Fruit fly (Drosophila melanogaster): ENCODE measurements around the gene CG9386.

The CG9386 gene

DNA sequence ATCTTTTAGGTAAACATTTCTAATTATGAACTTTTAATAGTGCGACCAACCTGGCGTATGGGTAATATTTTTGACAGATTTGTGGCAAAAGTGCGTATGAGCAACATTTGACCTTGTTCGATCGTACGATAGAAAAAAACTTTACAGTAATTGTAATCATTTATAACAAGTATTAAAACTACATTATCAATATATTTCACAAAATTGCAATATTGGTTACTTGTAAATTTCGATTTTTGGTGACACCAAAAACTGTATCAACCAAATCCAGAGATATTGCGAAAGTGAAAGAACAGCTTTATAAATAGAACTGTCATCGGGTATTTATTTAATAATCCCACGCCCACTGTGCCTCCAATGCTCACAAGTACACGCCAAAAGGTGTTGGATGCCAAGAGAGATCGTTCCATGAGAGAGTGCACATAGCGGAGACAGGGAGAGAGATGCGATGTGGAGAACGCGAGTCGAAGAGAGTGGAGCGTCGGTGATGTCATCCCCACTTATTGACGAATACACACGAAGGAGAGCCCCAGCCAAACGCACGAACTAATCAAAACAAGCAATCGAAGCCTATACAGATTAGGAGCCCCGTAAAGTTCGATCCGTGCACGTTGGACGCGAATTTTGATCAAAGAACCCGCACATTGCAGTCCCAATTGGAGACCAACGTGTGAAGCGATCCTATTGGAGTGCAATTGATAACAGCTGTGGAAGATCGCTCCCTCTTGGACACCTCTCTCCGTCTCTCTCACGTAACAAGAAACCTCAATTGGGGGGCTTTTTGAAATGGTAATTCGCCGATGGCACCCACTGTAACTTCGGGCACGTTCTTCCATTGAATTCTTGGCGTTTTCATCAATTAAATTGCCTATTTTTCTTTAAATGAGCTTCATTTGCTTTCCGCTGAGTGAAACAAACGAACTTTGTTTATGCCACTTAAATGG, 21.8 kb downstream of the CG9386 start (continued):
- TF ChIP-seq C15 (GFP tag; IDR thresholded peaks at IDR 0.05) (peak; percentile 71; the same call in 2 of the 3 replicates), NC2α (GFP tag; optimal IDR thresholded peaks at IDR 0.05) (peak; percentile 75), Blimp-1 (GFP tag; optimal IDR thresholded peaks at IDR 0.05) (peak; percentile 89), CG2129 (GFP tag; IDR thresholded peaks at IDR 0.05; ENCODE audit: partially characterized antibody) (no peak), dati (GFP tag; IDR thresholded peaks at IDR 0.05) (peak; percentile 41; the same call in 1 of the 2 replicates), dpn (GFP tag; optimal IDR thresholded peaks at IDR 0.05) (peak; percentile 94 to 95), mirr (GFP tag; optimal IDR thresholded peaks at IDR 0.05) (peak; percentile 80), fd102C (GFP tag; optimal IDR thresholded peaks at IDR 0.05) (peak; percentile 20), tin (GFP tag; optimal IDR thresholded peaks at IDR 0.05) (peak; percentile 94), MESR4 (GFP tag; optimal IDR thresholded peaks at IDR 0.05) (peak; percentile 16), CG12942 (GFP tag; optimal IDR thresholded peaks at IDR 0.05) (peak; percentile 91), mld (GFP tag; IDR thresholded peaks at IDR 0.05; ENCODE audit: partially characterized antibody) (no peak), tup (GFP tag; optimal IDR thresholded peaks at IDR 0.05) (peak; percentile 65), CG12236 (GFP tag; optimal IDR thresholded peaks at IDR 0.05) (peak; percentile 69), CG14667 (GFP tag; IDR thresholded peaks at IDR 0.05) (peak; percentile 85), CG14710 (tag; optimal IDR thresholded peaks at IDR 0.05) (peak; percentile 95), Pdp1 (GFP tag; optimal IDR thresholded peaks at IDR 0.05) (peak; percentile 84 to 96), nerfin-2 (GFP tag; IDR thresholded peaks at IDR 0.05; ENCODE audit: partially characterized antibody) (0 out of 2 replicates have a peak, but pooled peaks have one; percentile 34), her (GFP tag; optimal IDR thresholded peaks at IDR 0.05) (peak; percentile 81), Dfd (GFP tag; optimal IDR thresholded peaks at IDR 0.05) (peak in 1 of 2 experiments; percentile 83), pros (GFP tag; optimal IDR thresholded peaks at IDR 0.05) (peak; percentile 99), CG30020 (tag; optimal IDR thresholded peaks at IDR 0.05) (peak; percentile 85), dm (GFP tag; optimal IDR thresholded peaks at IDR 0.05) (peak; percentile 74), ac (GFP tag; optimal IDR thresholded peaks at IDR 0.05) (peak; percentile 70), jumu (GFP tag; optimal IDR thresholded peaks at IDR 0.05) (peak; percentile 94), ken (GFP tag; IDR thresholded peaks at IDR 0.05) (peak; percentile 78), CG4424 (GFP tag; optimal IDR thresholded peaks at IDR 0.05) (peak; percentile 98), lov (optimal IDR thresholded peaks at IDR 0.05) (no peak), lov (GFP tag; IDR thresholded peaks at IDR 0.05) (no peak), CG12104 (GFP tag; optimal IDR thresholded peaks at IDR 0.05) (peak; percentile 97), Oli (tag; optimal IDR thresholded peaks at IDR 0.05) (peak; percentile 98), fd96Cb (tag; optimal IDR thresholded peaks at IDR 0.05) (peak; percentile 94), CG18476 (GFP tag; optimal IDR thresholded peaks at IDR 0.05) (peak; percentile 96), Tbp (GFP tag; optimal IDR thresholded peaks at IDR 0.05) (no peak), wor (GFP tag; IDR thresholded peaks at IDR 0.05) (peak; percentile 90), HLH54F (GFP tag; optimal IDR thresholded peaks at IDR 0.05) (peak; percentile 95), crol (GFP tag; IDR thresholded peaks at IDR 0.05) (no peak), Awh (GFP tag; IDR thresholded peaks at IDR 0.05) (peak; percentile 66; the same call in 1 of the 2 replicates), fd64A (GFP tag; optimal IDR thresholded peaks at IDR 0.05) (peak; percentile 80), CG9437 (GFP tag; optimal IDR thresholded peaks at IDR 0.05) (peak; percentile 95), CG7372 (GFP tag; IDR thresholded peaks at IDR 0.05) (peak; percentile 92), esg (GFP tag; conservative IDR thresholded peaks at IDR 0.05) (peak; percentile 90), kay (GFP tag; optimal IDR thresholded peaks at IDR 0.05) (peak; percentile 96), toy (GFP tag; IDR thresholded peaks at IDR 0.05) (peak; percentile 58), tap (tag; optimal IDR thresholded peaks at IDR 0.05) (peak; percentile 88), ind (GFP tag; optimal IDR thresholded peaks at IDR 0.05) (peak; percentile 96), Hr39 (optimal IDR thresholded peaks at IDR 0.05) (no peak), sob (GFP tag; IDR thresholded peaks at IDR 0.05) (peak; percentile 85), CG15696 (tag; optimal IDR thresholded peaks at IDR 0.05) (peak; percentile 71)

All from whole organism, embryonic.